Worm (Caenorhabditis elegans) whole organism, mixed stage, embryonic: ENCODE data around the gene ZC443.3.

Source experiments
- M03D4.4 ChIP-seq: sonication (generic microtip); optimal IDR thresholded peaks from 2 replicates; lab custom pipeline; 2017; ENCODE audit warnings: mild to moderate bottlenecking, missing genetic modification characterization, missing compliant biosample characterization
- blmp-1 ChIP-seq: fragments of 150-350 bp; optimal IDR thresholded peaks from 2 replicates; lab custom pipeline; 2014; ENCODE audit warnings: missing biosample characterization, missing genetic modification characterization
- ceh-43 ChIP-seq: fragments of 200-800 bp; sonication (Bioruptor generic); optimal IDR thresholded peaks from 2 replicates; lab custom pipeline; 2018; ENCODE audit warnings: mild to moderate bottlenecking, missing genetic modification characterization, moderate library complexity, missing compliant biosample characterization
- ceh-83 ChIP-seq: fragments of 200-800 bp; sonication (Bioruptor generic); optimal IDR thresholded peaks from 2 replicates; lab custom pipeline; 2018; ENCODE audit warnings: mild to moderate bottlenecking, missing genetic modification characterization, missing compliant biosample characterization
- ces-1 ChIP-seq: fragments of 150-350 bp; optimal IDR thresholded peaks from 2 replicates; lab custom pipeline; 2014; ENCODE audit warnings: missing biosample characterization, missing genetic modification reagents, missing genetic modification characterization
- cnd-1 ChIP-seq: fragments of 200-800 bp; sonication (Bioruptor generic); optimal IDR thresholded peaks from 2 replicates; lab custom pipeline; 2018; ENCODE audit warnings: mild to moderate bottlenecking, missing genetic modification characterization, missing compliant biosample characterization
- elt-1 ChIP-seq: sonication (generic microtip); optimal IDR thresholded peaks from 2 replicates; lab custom pipeline; 2017; ENCODE audit warnings: missing genetic modification characterization, mild to moderate bottlenecking, missing compliant biosample characterization, antibody characterized with exemption, moderate library complexity, borderline replicate concordance; ENCODE audit not compliant: insufficient read depth
- elt-3 ChIP-seq: fragments of 150-350 bp; optimal IDR thresholded peaks from 2 replicates; lab custom pipeline; 2014; ENCODE audit warnings: missing biosample characterization, missing genetic modification characterization
- flh-1 ChIP-seq: fragments of 200-800 bp; sonication (Bioruptor generic); optimal IDR thresholded peaks from 2 replicates; lab custom pipeline; 2018; ENCODE audit warnings: mild to moderate bottlenecking, missing genetic modification characterization, moderate library complexity, missing compliant biosample characterization
- ham-2 ChIP-seq: fragments of 200-800 bp; sonication (Bioruptor generic); optimal IDR thresholded peaks from 2 replicates; lab custom pipeline; 2018; ENCODE audit warnings: mild to moderate bottlenecking, missing genetic modification characterization, missing compliant biosample characterization
- hlh-1 ChIP-seq: fragments of 150-350 bp; optimal IDR thresholded peaks from 2 replicates; lab custom pipeline; 2014; ENCODE audit warnings: missing biosample characterization, missing genetic modification reagents, missing genetic modification characterization
- lin-13 ChIP-seq: fragments of 150-350 bp; optimal IDR thresholded peaks from 2 replicates; lab custom pipeline; 2014; ENCODE audit warnings: missing biosample characterization, missing genetic modification characterization
- lin-32 ChIP-seq: fragments of 200-800 bp; sonication (Bioruptor generic); optimal IDR thresholded peaks from 2 replicates; lab custom pipeline; 2018; ENCODE audit warnings: mild to moderate bottlenecking, missing genetic modification characterization, missing compliant biosample characterization
- lsy-2 ChIP-seq: fragments of 150-350 bp; optimal IDR thresholded peaks from 2 replicates; lab custom pipeline; 2014; ENCODE audit warnings: missing biosample characterization, missing genetic modification characterization
- mep-1 ChIP-seq: fragments of 150-350 bp; optimal IDR thresholded peaks from 2 replicates; lab custom pipeline; 2017; ENCODE audit warnings: missing biosample characterization, missing genetic modification reagents, missing genetic modification characterization, inconsistent platforms
- mls-2 ChIP-seq: sonication (generic microtip); optimal IDR thresholded peaks from 2 replicates; lab custom pipeline; 2016; ENCODE audit warnings: mild to moderate bottlenecking, missing genetic modification characterization, moderate library complexity, missing compliant biosample characterization
- nhr-12 ChIP-seq: fragments of 150-350 bp; optimal IDR thresholded peaks from 2 replicates; lab custom pipeline; 2014; ENCODE audit warnings: missing biosample characterization, missing genetic modification characterization
- nhr-2 ChIP-seq: fragments of 150-350 bp; optimal IDR thresholded peaks from 2 replicates; lab custom pipeline; 2014; ENCODE audit warnings: missing biosample characterization, missing genetic modification characterization
- nhr-28 ChIP-seq: fragments of 150-350 bp; optimal IDR thresholded peaks from 2 replicates; lab custom pipeline; 2014; ENCODE audit warnings: missing biosample characterization, missing genetic modification characterization
- nhr-76 ChIP-seq: sonication (generic microtip); optimal IDR thresholded peaks from 2 replicates; lab custom pipeline; 2017; ENCODE audit warnings: missing biosample characterization, missing genetic modification characterization
- pha-4 ChIP-seq: fragments of 150-350 bp; optimal IDR thresholded peaks from 2 replicates; lab custom pipeline; 2018; ENCODE audit warnings: missing biosample characterization, missing genetic modification reagents, missing genetic modification characterization
- snpc-4 ChIP-seq: fragments of 150-350 bp; optimal IDR thresholded peaks from 2 replicates; lab custom pipeline; 2014; ENCODE audit warnings: missing biosample characterization, missing genetic modification characterization
- sptf-1 ChIP-seq: sonication (generic microtip); optimal IDR thresholded peaks from 2 replicates; lab custom pipeline; 2017; ENCODE audit warnings: mild to moderate bottlenecking, missing genetic modification characterization, moderate library complexity, missing compliant biosample characterization
- tbx-8 ChIP-seq: fragments of 200-800 bp; sonication (Bioruptor generic); optimal IDR thresholded peaks from 2 replicates; lab custom pipeline; 2018; ENCODE audit warnings: mild to moderate bottlenecking, missing genetic modification characterization, moderate library complexity, missing compliant biosample characterization
- unc-120 ChIP-seq: sonication (generic microtip); optimal IDR thresholded peaks from 2 replicates; lab custom pipeline; 2017; ENCODE audit warnings: missing genetic modification characterization, missing compliant biosample characterization; ENCODE audit not compliant: poor library complexity, severe bottlenecking
- ztf-11 ChIP-seq: fragments of 150-350 bp; optimal IDR thresholded peaks from 2 replicates; lab custom pipeline; 2014; ENCODE audit warnings: missing biosample characterization, missing genetic modification characterization

The ZC443.3 gene

DNA sequence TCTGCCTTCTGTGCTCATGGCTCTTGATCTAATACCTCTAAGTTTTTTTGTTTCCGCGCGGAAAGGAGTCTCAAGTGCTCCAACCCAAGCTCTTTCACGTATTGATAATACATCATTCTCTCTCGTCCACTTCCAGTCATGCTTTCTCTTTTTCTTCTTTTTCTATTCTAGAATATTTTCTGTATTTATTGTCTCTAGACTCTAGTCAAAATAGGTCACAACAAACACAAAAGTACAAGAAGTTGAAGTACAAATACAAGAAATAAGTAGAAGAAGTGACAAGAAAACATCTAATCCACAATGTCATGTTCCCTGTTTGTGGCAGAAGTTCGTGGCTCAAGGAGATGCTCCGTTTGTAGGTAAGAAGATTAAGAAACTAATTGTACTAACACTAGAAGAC lies 40.7 kb downstream of the ZC443.3 start, which contains the start of gene ZC455.1:
ZC455.1 (plus strand) TSS at position 301 of the 400 bp plus-strand sequence.
- TF ChIP-seq ztf-11 (no peak), nhr-12 (tag; lab: Kevin White, UChicago) (no peak), nhr-28 (tag; lab: Kevin White, UChicago) (no peak), blmp-1 (tag; lab: Kevin White, UChicago) (no peak), snpc-4 (tag; lab: Kevin White, UChicago) (no peak), mep-1 (tag; lab: Kevin White, UChicago) (no peak), M03D4.4 (tag; lab: Kevin White, UChicago) (no peak), elt-3 (tag; lab: Kevin White, UChicago) (no peak), pha-4 (tag; lab: Kevin White, UChicago) (no peak), mls-2 (tag; lab: Kevin White, UChicago) (no peak), ces-1 (GFP tag; lab: Kevin White, UChicago) (no peak), lin-32 (GFP tag; lab: Kevin White, UChicago) (no peak), ham-2 (GFP tag; lab: Kevin White, UChicago) (no peak), lin-13 (tag; lab: Kevin White, UChicago) (no peak), lsy-2 (tag; lab: Kevin White, UChicago) (no peak), cnd-1 (tag; lab: Kevin White, UChicago) (no peak), elt-1 (tag; lab: Kevin White, UChicago) (no peak), tbx-8 (GFP tag; lab: Kevin White, UChicago) (no peak)

DNA sequence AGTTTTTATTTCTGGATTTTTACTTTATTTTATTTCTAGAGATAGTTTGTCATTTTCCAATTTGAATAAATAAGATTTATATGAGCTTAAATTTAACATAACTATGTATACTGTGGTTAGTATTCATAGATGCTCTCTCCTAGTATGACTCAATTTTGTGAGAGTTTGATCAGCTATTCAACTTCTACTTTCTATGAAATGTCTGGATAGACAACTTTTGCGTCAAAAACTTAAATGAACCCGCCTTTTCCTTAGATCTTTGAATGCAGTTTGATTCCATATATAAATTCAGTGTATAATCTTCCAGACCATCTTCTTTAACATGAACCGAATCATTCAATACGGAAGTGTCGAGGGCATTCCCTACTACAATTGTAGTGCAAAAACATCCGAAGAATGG lies 45.0 kb downstream of the ZC443.3 start, which contains the start of gene srt-43:
srt-43 (plus strand) TSS at position 301 of the 400 bp plus-strand sequence.
- no peak for TF ChIP-seq mls-2 (tag; lab: Kevin White, UChicago)
- TF ChIP-seq ceh-43 (GFP tag; lab: Kevin White, UChicago), result no peak
- TF ChIP-seq mep-1 (tag; lab: Kevin White, UChicago), result no peak
- TF ChIP-seq M03D4.4 (tag; lab: Kevin White, UChicago), result no peak
- no peak for TF ChIP-seq nhr-2 (tag; lab: Kevin White, UChicago)
- TF ChIP-seq nhr-28 (tag; lab: Kevin White, UChicago), result no peak
- TF ChIP-seq hlh-1 (tag; lab: Kevin White, UChicago), result no peak
- TF ChIP-seq cnd-1 (tag; lab: Kevin White, UChicago), result no peak
- no peak for TF ChIP-seq ces-1 (GFP tag; lab: Kevin White, UChicago)
- TF ChIP-seq ceh-83 (GFP tag; lab: Kevin White, UChicago), result no peak
- TF ChIP-seq elt-3 (tag; lab: Kevin White, UChicago), result no peak
- no peak for TF ChIP-seq unc-120 (tag; lab: Kevin White, UChicago)
- TF ChIP-seq lin-32 (GFP tag; lab: Kevin White, UChicago), result no peak
- TF ChIP-seq sptf-1 (tag; lab: Kevin White, UChicago), result no peak
- TF ChIP-seq nhr-76 (tag; lab: Kevin White, UChicago), result no peak
- TF ChIP-seq flh-1 (GFP tag; lab: Kevin White, UChicago), result no peak

DNA sequence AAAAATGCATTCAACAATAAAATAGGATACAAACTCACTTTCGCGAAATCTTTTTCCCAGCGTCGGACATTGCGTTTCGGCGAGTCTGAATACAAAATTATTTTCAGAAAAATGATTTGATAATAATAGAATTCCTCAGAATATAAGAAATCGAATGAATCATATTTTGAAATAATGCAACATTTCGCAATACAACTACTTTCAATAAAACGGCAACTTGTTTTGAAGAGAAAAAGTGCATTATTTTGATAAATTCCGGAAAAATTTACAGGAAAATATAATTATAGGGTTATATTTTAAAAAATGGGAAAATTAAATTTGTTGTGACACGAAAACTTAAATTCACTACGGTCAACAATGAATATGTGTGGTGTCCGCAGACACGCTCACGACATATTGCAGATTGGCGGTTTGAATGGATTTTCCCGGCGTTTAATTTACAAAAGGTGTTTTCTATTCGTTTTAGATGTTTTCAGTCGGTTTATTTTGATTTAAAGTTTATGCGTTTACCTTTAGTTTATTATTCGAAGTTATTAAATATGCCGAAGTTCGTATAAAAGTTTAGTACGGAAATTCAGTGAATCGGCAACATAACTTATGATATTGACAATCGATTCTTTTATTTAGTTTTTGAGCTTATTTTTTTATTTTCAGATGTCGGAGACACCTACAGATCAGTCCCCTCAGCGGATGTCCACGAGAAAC lies 50.5 kb downstream of the ZC443.3 start, which contains the start of the genes abcf-1 and scc-3:
abcf-1 (minus strand) TSS at position 85 of the 705 bp plus-strand sequence.
scc-3 (plus strand) TSS at position 655 of the 705 bp plus-strand sequence.
- TF ChIP-seq nhr-12 (tag; lab: Kevin White, UChicago) (no peak), lsy-2 (tag; lab: Kevin White, UChicago) (peak; percentile 93)
